Worm (Caenorhabditis elegans) whole organism, young adult: ENCODE data around the gene alh-7.

Experiments
- B0336.3 ChIP-seq: fragments of 200-800 bp; sonication (Bioruptor generic); IDR thresholded peaks from 2 replicates; pipeline ENCODE4 v1.3.6; 2022; ENCODE audit warnings: missing genetic modification characterization, missing compliant biosample characterization
- F22D6.2 ChIP-seq: sonication (generic microtip); optimal IDR thresholded peaks from 2 replicates; lab custom pipeline; 2016; ENCODE audit warnings: mild to moderate bottlenecking, missing genetic modification characterization, missing compliant biosample characterization
- F23B12.7 ChIP-seq: sonication (generic microtip); optimal IDR thresholded peaks from 2 replicates; lab custom pipeline; 2017; ENCODE audit warnings: missing genetic modification characterization, mild to moderate bottlenecking, missing compliant biosample characterization, antibody characterized with exemption, moderate library complexity; ENCODE audit not compliant: insufficient read depth
- F57A8.1 ChIP-seq: fragments of 200-800 bp; sonication (Bioruptor generic); optimal IDR thresholded peaks from 2 replicates; lab custom pipeline; 2018; ENCODE audit warnings: mild to moderate bottlenecking, missing genetic modification characterization, moderate library complexity, missing compliant biosample characterization
- K11D2.4 ChIP-seq: fragments of 200-800 bp; sonication (Bioruptor generic); IDR thresholded peaks from 2 replicates; pipeline ENCODE4 v1.3.6; 2022; ENCODE audit warnings: missing genetic modification reagents, missing genetic modification characterization, missing compliant biosample characterization
- Y56A3A.18 ChIP-seq: fragments of 200-800 bp; sonication (Bioruptor generic); IDR thresholded peaks from 2 replicates; pipeline ENCODE4 v1.3.6; 2022; ENCODE audit warnings: missing genetic modification reagents, missing genetic modification characterization, missing compliant biosample characterization
- Y67H2A.10 ChIP-seq: fragments of 200-800 bp; sonication (Bioruptor generic); conservative IDR thresholded peaks from 2 replicates; pipeline ENCODE4 v1.3.6; 2022; ENCODE audit warnings: missing genetic modification reagents, missing genetic modification characterization, missing compliant biosample characterization
- akir-1 ChIP-seq: fragments of 200-800 bp; sonication (Bioruptor generic); optimal IDR thresholded peaks from 2 replicates; lab custom pipeline; 2018; ENCODE audit warnings: mild to moderate bottlenecking, missing genetic modification characterization, moderate library complexity, missing compliant biosample characterization
- atf-7 ChIP-seq: sonication (generic microtip); optimal IDR thresholded peaks from 2 replicates; lab custom pipeline; 2017; ENCODE audit warnings: mild to moderate bottlenecking, missing genetic modification characterization, missing compliant biosample characterization
- attf-5 ChIP-seq: fragments of 200-800 bp; sonication (Bioruptor generic); optimal IDR thresholded peaks from 2 replicates; lab custom pipeline; 2018; ENCODE audit warnings: mild to moderate bottlenecking, missing genetic modification characterization, missing compliant biosample characterization
- bed-1 ChIP-seq: fragments of 200-800 bp; sonication (Bioruptor generic); IDR thresholded peaks from 2 replicates; pipeline ENCODE4 v1.3.6; 2022; ENCODE audit warnings: missing genetic modification reagents, missing genetic modification characterization, missing compliant biosample characterization
- bed-2 ChIP-seq: fragments of 200-800 bp; sonication (Bioruptor generic); IDR thresholded peaks from 2 replicates; pipeline ENCODE4 v1.3.6; 2022; ENCODE audit warnings: missing genetic modification reagents, missing genetic modification characterization, missing compliant biosample characterization
- cebp-1 ChIP-seq, 2 experiments: fragments of 200-800 bp in 1 of 2; sonication (Bioruptor generic) in 1 of 2; sonication (generic microtip) in 1 of 2; IDR thresholded peaks in 1 of 2; optimal IDR thresholded peaks in 1 of 2; 2 replicates each; pipeline versions ENCODE4 v1.3.6 to Lab custom; 2017 to 2022; ENCODE audit warnings: missing compliant biosample characterization in 2 of 2, missing genetic modification characterization in 2 of 2, mild to moderate bottlenecking in 1 of 2, missing genetic modification reagents in 1 of 2, moderate library complexity in 1 of 2
- cebp-2 ChIP-seq: fragments of 200-800 bp; sonication (Bioruptor generic); IDR thresholded peaks from 2 replicates; pipeline ENCODE4 v1.3.6; 2022; ENCODE audit warnings: missing genetic modification characterization, missing compliant biosample characterization
- ceh-100 ChIP-seq: fragments of 200-800 bp; sonication (Bioruptor generic); IDR thresholded peaks from 2 replicates; pipeline ENCODE4 v1.3.6; 2022; ENCODE audit warnings: missing genetic modification reagents, missing genetic modification characterization, missing compliant biosample characterization
- chd-7 ChIP-seq: sonication (generic microtip); optimal IDR thresholded peaks from 2 replicates; lab custom pipeline; 2016; ENCODE audit warnings: mild to moderate bottlenecking, missing genetic modification characterization, moderate library complexity, missing compliant biosample characterization
- efl-1 ChIP-seq: fragments of 150-350 bp; optimal IDR thresholded peaks from 2 replicates; lab custom pipeline; 2014; ENCODE audit warnings: missing biosample characterization, missing genetic modification reagents, missing genetic modification characterization
- egl-44 ChIP-seq: fragments of 200-800 bp; sonication (Bioruptor generic); IDR thresholded peaks from 2 replicates; pipeline ENCODE4 v1.3.6; 2022; ENCODE audit warnings: missing genetic modification reagents, missing genetic modification characterization, missing compliant biosample characterization
- ets-4 ChIP-seq: fragments of 200-800 bp; sonication (Bioruptor generic); optimal IDR thresholded peaks from 2 replicates; lab custom pipeline; 2018; ENCODE audit warnings: mild to moderate bottlenecking, missing genetic modification characterization, missing compliant biosample characterization
- him-1 ChIP-seq: sonication (generic microtip); optimal IDR thresholded peaks from 2 replicates; lab custom pipeline; 2016; ENCODE audit warnings: missing genotype, missing genetic modification reagents, missing genetic modification characterization, missing compliant biosample characterization
- hlh-26 ChIP-seq: fragments of 200-800 bp; sonication (Bioruptor generic); conservative IDR thresholded peaks from 2 replicates; pipeline ENCODE4 v1.3.6; 2022; ENCODE audit warnings: missing genetic modification reagents, missing genetic modification characterization, missing compliant biosample characterization
- hsf-1 ChIP-seq: fragments of 200-800 bp; sonication (Bioruptor generic); IDR thresholded peaks from 2 replicates; pipeline ENCODE4 v1.3.6; 2022; ENCODE audit warnings: missing genetic modification reagents, missing genetic modification characterization, missing compliant biosample characterization
- lin-35 ChIP-seq, 3 experiments: fragments of 150-350 bp in 2 of 3; sonication (generic microtip) in 1 of 3; optimal IDR thresholded peaks; 2 replicates each; lab custom pipeline; 2014 to 2018; ENCODE audit warnings: missing biosample characterization in 3 of 3, missing genetic modification characterization in 3 of 3, missing genetic modification reagents in 3 of 3
- lin-40 ChIP-seq: sonication (generic microtip); optimal IDR thresholded peaks from 2 replicates; lab custom pipeline; 2016; ENCODE audit warnings: missing genetic modification characterization, mild to moderate bottlenecking, missing compliant biosample characterization, missing genotype, missing genetic modification reagents
- lsl-1 ChIP-seq: fragments of 200-800 bp; sonication (Bioruptor generic); optimal IDR thresholded peaks from 2 replicates; lab custom pipeline; 2018; ENCODE audit warnings: mild to moderate bottlenecking, missing genetic modification characterization, moderate library complexity, missing compliant biosample characterization
- madf-10 ChIP-seq: sonication (generic microtip); optimal IDR thresholded peaks from 2 replicates; lab custom pipeline; 2016; ENCODE audit warnings: mild to moderate bottlenecking, missing genetic modification characterization, missing compliant biosample characterization
- madf-6 ChIP-seq: fragments of 200-800 bp; sonication (Bioruptor generic); IDR thresholded peaks from 2 replicates; pipeline ENCODE4 v1.3.6; 2022; ENCODE audit warnings: missing genetic modification reagents, missing genetic modification characterization, missing compliant biosample characterization
- madf-8 ChIP-seq: fragments of 200-800 bp; sonication (Bioruptor generic); conservative IDR thresholded peaks from 2 replicates; pipeline ENCODE4 v1.3.6; 2022; ENCODE audit warnings: missing genetic modification reagents, missing genetic modification characterization, missing compliant biosample characterization
- mcd-1 ChIP-seq: fragments of 200-800 bp; sonication (Bioruptor generic); IDR thresholded peaks from 2 replicates; pipeline ENCODE4 v1.3.6; 2022; ENCODE audit warnings: missing genetic modification reagents, missing genetic modification characterization, missing compliant biosample characterization
- mes-4 ChIP-seq: sonication (generic microtip); optimal IDR thresholded peaks from 2 replicates; lab custom pipeline; 2016; ENCODE audit warnings: missing genotype, missing genetic modification characterization, missing compliant biosample characterization
- nfyb-1 ChIP-seq: fragments of 200-800 bp; sonication (Bioruptor generic); IDR thresholded peaks from 2 replicates; pipeline ENCODE4 v1.3.6; 2022; ENCODE audit warnings: missing genetic modification reagents, missing genetic modification characterization, missing compliant biosample characterization
- nhr-80 ChIP-seq: sonication (generic microtip); optimal IDR thresholded peaks from 2 replicates; lab custom pipeline; 2016; ENCODE audit warnings: missing genetic modification characterization, missing compliant biosample characterization
- rec-8 ChIP-seq, 2 experiments: sonication (generic microtip); optimal IDR thresholded peaks; 2 replicates each; lab custom pipeline; 2016; ENCODE audit warnings: mild to moderate bottlenecking in 2 of 2, missing genetic modification characterization in 2 of 2, missing genetic modification reagents in 2 of 2, missing genotype in 2 of 2, missing biosample characterization in 1 of 2, missing compliant biosample characterization in 1 of 2, moderate library complexity in 1 of 2
- snpc-4 ChIP-seq, 5 experiments: fragments of 150-350 bp in 1 of 5; sonication (generic microtip) in 4 of 5; optimal IDR thresholded peaks; 2 replicates each; lab custom pipeline; 2014 to 2018; ENCODE audit warnings: missing genetic modification characterization in 5 of 5, missing biosample characterization in 3 of 5, antibody characterized with exemption in 2 of 5, mild to moderate bottlenecking in 2 of 5, missing compliant biosample characterization in 2 of 5, missing genotype in 2 of 5, moderate library complexity in 2 of 5, missing genetic modification reagents in 1 of 5
- somi-1 ChIP-seq: fragments of 200-800 bp; sonication (Bioruptor generic); optimal IDR thresholded peaks from 2 replicates; lab custom pipeline; 2018; ENCODE audit warnings: mild to moderate bottlenecking, missing genetic modification characterization, missing compliant biosample characterization
- tbp1 ChIP-seq: fragments of 200-800 bp; sonication (Bioruptor generic); optimal IDR thresholded peaks from 2 replicates; lab custom pipeline; 2018; ENCODE audit warnings: mild to moderate bottlenecking, missing genetic modification characterization, missing compliant biosample characterization
- tlf-1 ChIP-seq: fragments of 200-800 bp; sonication (Bioruptor generic); optimal IDR thresholded peaks from 2 replicates; lab custom pipeline; 2018; ENCODE audit warnings: mild to moderate bottlenecking, missing genetic modification characterization, missing compliant biosample characterization
- zfh-2 ChIP-seq: fragments of 200-800 bp; sonication (Bioruptor generic); conservative IDR thresholded peaks from 2 replicates; pipeline ENCODE4 v1.3.6; 2022; ENCODE audit warnings: missing genetic modification reagents, missing genetic modification characterization, missing compliant biosample characterization
- ztf-22 ChIP-seq: fragments of 200-800 bp; sonication (Bioruptor generic); optimal IDR thresholded peaks from 2 replicates; lab custom pipeline; 2018; ENCODE audit warnings: mild to moderate bottlenecking, missing genetic modification characterization, moderate library complexity, missing compliant biosample characterization
- ztf-26 ChIP-seq: sonication (generic microtip); optimal IDR thresholded peaks from 2 replicates; lab custom pipeline; 2017; ENCODE audit warnings: missing genetic modification characterization, missing compliant biosample characterization
- ztf-6 ChIP-seq: fragments of 200-800 bp; sonication (Bioruptor generic); IDR thresholded peaks from 2 replicates; pipeline ENCODE4 v1.3.6; 2022; ENCODE audit warnings: missing genetic modification reagents, missing genetic modification characterization, missing compliant biosample characterization

Gene alh-7

DNA sequence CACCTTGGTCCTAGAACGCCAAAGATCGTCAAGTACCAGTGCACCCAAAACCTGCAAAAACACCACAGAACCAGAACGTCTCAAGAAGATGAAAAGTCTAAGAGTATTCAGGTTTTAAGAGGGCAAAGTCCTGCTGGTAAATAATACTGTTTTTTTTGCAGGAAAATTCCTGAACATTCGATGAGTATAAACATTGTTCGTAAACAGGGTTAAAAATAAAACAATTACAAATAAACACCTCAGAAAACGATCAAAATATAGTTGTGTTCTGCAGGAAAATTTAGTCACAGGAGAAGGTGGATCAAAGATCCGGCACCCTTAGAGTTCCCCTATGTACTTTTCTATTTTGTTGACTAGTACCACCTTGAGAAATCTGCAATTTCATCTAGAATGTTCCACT, 20.9 kb downstream of the alh-7 start:
- TF ChIP-seq hsf-1 (GFP tag; lab: Robert Waterston, UW) (no peak), chd-7 (tag; lab: Kevin White, UChicago) (no peak), bed-1 (GFP tag; lab: Robert Waterston, UW) (no peak), rec-8 (tag; optimal IDR thresholded peaks at IDR 0.05; lab: Kevin White, UChicago) (no peak), Y67H2A.10 (GFP tag; lab: Robert Waterston, UW) (no peak), akir-1 (GFP tag; lab: Kevin White, UChicago) (no peak)

DNA sequence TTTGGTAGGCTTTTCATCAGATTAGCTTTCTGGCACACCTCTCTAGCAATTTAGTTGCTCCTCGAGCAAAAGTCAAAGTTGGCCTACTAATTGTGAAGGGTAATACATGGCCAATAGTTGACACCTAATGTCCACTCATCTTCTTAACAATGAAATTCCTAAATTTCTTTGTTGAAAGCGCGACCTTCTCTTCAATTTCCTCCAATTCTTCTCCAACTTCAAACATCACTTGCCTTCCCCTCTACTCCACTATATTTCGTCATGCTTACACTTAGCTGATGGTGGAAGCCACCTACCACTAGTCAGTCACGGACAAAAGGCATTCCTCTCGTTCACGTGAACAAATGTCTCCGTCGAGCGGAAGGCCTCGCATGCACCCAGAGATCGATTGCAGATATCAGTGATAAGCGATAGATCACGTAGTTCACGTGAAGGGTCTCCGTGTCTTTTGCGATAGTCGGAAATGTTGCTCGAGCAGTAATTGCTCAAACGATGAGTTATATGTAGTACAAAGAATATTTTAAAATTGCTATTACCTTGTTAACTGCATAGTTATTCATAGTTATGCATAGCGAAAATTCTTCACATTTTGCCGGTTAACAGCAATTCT, 22.4 kb downstream of the alh-7 start, which contains the start of gene E01G4.3:
E01G4.3 (minus strand) TSS at position 560 of the 610 bp plus-strand sequence.
- TF ChIP-seq egl-44 (GFP tag; lab: Robert Waterston, UW), result 0 out of 2 replicates have a peak, but pooled peaks have one; percentile 11
- TF ChIP-seq F57A8.1 (GFP tag; lab: Kevin White, UChicago), result no peak
- TF ChIP-seq lin-40, result peak; percentile 66
- no peak for TF ChIP-seq F23B12.7 (tag; lab: Kevin White, UChicago)
- TF ChIP-seq nfyb-1 (GFP tag; lab: Robert Waterston, UW), result peak; percentile 59; the same call in 1 of the 2 replicates
- peak; percentile 61 for TF ChIP-seq ztf-22
- peak; percentile 53 for TF ChIP-seq mcd-1 (GFP tag; lab: Robert Waterston, UW)
- TF ChIP-seq nhr-80, result peak; percentile 59
- peak; percentile 8 for TF ChIP-seq tbp1 (GFP tag; lab: Kevin White, UChicago)
- no peak for TF ChIP-seq ceh-100 (GFP tag; lab: Robert Waterston, UW)
- TF ChIP-seq snpc-4 (GFP tag; optimal IDR thresholded peaks at IDR 0.05; lab: Kevin White, UChicago), result no peak
- peak in 1 of 4 experiments; percentile 3 for TF ChIP-seq snpc-4 (tag; optimal IDR thresholded peaks at IDR 0.05; lab: Kevin White, UChicago)
- TF ChIP-seq Y56A3A.18 (GFP tag; lab: Robert Waterston, UW), result 0 out of 2 replicates have a peak, but pooled peaks have one; percentile 35
- TF ChIP-seq bed-2 (GFP tag; lab: Robert Waterston, UW), result no peak
- TF ChIP-seq atf-7 (tag; lab: Kevin White, UChicago), result peak; percentile 67
- TF ChIP-seq B0336.3 (GFP tag; lab: Robert Waterston, UW), result peak; percentile 54; the same call in 1 of the 2 replicates
- TF ChIP-seq cebp-1 (GFP tag; IDR thresholded peaks at IDR 0.05; lab: Robert Waterston, UW), result peak; percentile 45; the same call in 1 of the 2 replicates
- TF ChIP-seq cebp-1 (tag; optimal IDR thresholded peaks at IDR 0.05; lab: Kevin White, UChicago), result peak; percentile 80
- TF ChIP-seq somi-1 (GFP tag; lab: Kevin White, UChicago), result peak; percentile 45
- peak; percentile 56 for TF ChIP-seq ztf-26 (tag; lab: Kevin White, UChicago)
- TF ChIP-seq attf-5, result peak; percentile 11
- no peak for TF ChIP-seq K11D2.4 (GFP tag; lab: Robert Waterston, UW)
- TF ChIP-seq ets-4, result peak; percentile 27
- TF ChIP-seq madf-10 (tag; lab: Kevin White, UChicago), result peak; percentile 18

DNA sequence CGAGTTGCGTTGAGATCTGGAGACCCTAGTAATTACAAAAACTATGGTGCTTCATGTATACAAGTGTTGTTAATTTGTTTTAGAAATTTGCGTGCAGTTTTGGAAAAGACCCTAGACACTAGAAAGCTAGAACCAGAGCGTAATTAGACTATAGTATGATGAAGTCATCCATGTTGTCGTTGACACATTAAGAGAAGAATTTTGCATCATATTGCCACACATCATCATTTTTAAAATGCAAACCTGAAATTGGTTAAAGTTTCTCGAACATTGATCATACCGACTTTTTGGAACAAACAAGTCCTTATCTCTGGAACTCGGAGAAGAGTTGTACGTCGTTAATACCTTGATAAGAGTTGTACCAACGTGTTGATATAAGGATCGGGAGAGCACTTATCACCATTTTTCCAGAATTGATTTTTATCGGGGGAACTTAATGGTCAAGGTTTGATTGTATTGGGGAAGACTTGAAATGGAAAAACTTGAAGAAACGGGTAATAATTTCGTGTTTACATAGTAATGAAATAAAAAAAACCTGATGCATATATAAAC, 23.7 kb downstream of the alh-7 start:
- TF ChIP-seq lsl-1 (GFP tag; lab: Kevin White, UChicago) (no peak), tlf-1 (GFP tag; lab: Kevin White, UChicago) (no peak), cebp-2 (no peak), him-1 (no peak), madf-6 (GFP tag; lab: Robert Waterston, UW) (no peak), zfh-2 (no peak), cebp-1 (GFP tag; IDR thresholded peaks at IDR 0.05; lab: Robert Waterston, UW) (no peak), cebp-1 (tag; optimal IDR thresholded peaks at IDR 0.05; lab: Kevin White, UChicago) (no peak), Y67H2A.10 (GFP tag; lab: Robert Waterston, UW) (no peak), ztf-6 (GFP tag; lab: Robert Waterston, UW) (no peak), nhr-80 (peak; percentile 87), ztf-22 (peak; percentile 35), tbp1 (GFP tag; lab: Kevin White, UChicago) (no peak), hlh-26 (GFP tag; lab: Robert Waterston, UW) (no peak), efl-1 (GFP tag; lab: Kevin White, UChicago) (no peak), snpc-4 (GFP tag; optimal IDR thresholded peaks at IDR 0.05; lab: Kevin White, UChicago) (no peak), snpc-4 (tag; optimal IDR thresholded peaks at IDR 0.05; lab: Kevin White, UChicago) (no peak), lin-35 (GFP tag; optimal IDR thresholded peaks at IDR 0.05; lab: Kevin White, UChicago) (no peak), F22D6.2 (tag; lab: Kevin White, UChicago) (no peak), madf-8 (GFP tag; lab: Robert Waterston, UW) (no peak), F23B12.7 (tag; lab: Kevin White, UChicago) (no peak), mes-4 (tag; lab: Kevin White, UChicago) (no peak), atf-7 (tag; lab: Kevin White, UChicago) (peak; percentile 3)
